Fruit fly (Drosophila melanogaster): ENCODE results near the gene Pka-C2.

DNA sequence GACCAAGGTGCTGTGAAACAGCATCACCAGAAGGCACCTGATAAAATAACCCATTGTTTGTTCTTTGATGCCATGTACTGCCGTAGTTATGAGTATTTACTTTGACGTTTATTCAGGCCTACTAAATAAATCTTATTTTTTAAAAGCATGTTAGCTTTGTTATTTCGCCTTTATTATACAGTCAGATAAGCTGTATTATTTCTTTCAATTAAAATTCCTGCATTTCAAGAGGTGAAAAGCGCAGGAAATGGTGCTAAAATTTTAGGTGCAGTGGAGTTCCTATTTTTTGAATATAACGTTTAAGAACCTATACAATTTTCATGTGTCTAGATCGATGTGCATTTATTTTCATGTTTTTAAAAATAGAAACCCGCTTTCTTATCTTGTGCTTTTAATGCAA is 51.2 kb downstream of the Pka-C2 start, which contains the start of gene CG31013:
- TF ChIP-seq Ets98B (GFP tag; IDR thresholded peaks at IDR 0.05) (no peak), CG8301 (tag; optimal IDR thresholded peaks at IDR 0.05) (no peak), CG13204 (GFP tag; optimal IDR thresholded peaks at IDR 0.05) (no peak), Pif1A (GFP tag; optimal IDR thresholded peaks at IDR 0.05) (no peak), D1 (tag; optimal IDR thresholded peaks at IDR 0.05) (no peak), CG14655 (GFP tag; optimal IDR thresholded peaks at IDR 0.05) (no peak), CG4496 (GFP tag; IDR thresholded peaks at IDR 0.05) (no peak), gl (tag; optimal IDR thresholded peaks at IDR 0.05) (no peak), Pif1B (GFP tag; optimal IDR thresholded peaks at IDR 0.05) (no peak), CG9948 (tag; optimal IDR thresholded peaks at IDR 0.05) (no peak), EcR (GFP tag; optimal IDR thresholded peaks at IDR 0.05) (no peak), fd96Ca (GFP tag; IDR thresholded peaks at IDR 0.05) (no peak)
